Fruit fly (Drosophila melanogaster): ENCODE results near the gene CG6610.

Gene CG6610

DNA sequence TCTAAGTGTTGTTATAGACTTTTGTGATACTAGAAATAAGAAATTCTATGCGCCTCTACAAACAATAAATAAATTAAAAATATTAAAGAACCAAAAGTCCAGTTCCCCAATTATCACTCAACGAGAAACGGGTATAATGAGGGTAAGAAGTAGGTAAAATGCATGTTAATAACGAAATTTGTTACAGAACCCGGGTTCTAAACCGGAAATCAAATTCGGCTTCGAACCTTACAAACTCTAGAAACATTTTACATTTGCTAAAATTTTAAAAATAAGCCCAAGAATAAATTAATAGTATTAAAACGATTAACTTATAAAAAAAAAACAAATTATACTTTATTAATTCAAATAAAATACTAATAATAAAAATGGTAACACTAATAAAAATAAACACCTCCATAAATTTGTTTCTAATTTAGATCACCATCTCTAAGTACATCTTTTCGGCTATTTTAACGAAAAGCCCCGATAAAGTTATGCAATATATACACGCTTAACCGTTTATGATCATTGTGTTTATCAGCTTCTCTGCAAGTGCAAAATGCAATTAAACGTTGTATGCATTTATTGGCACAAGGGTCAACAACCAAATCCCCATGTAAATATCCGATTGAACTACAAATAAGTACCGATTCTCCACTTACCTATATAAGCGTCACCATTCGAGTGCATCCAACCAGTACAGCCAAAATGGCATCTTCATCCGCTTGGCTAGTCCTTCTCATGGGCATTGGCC, 3.7 kb upstream of the CG6610 start, which contains the start of gene CG6602:
CG6602 (plus strand) TSS at position 686 of the 736 bp plus-strand sequence.
- TF ChIP-seq Vsx2 (GFP tag; optimal IDR thresholded peaks at IDR 0.05; ENCODE audit: partially characterized antibody) (no peak), CG32264 (GFP tag; optimal IDR thresholded peaks at IDR 0.05) (no peak), usp (GFP tag; optimal IDR thresholded peaks at IDR 0.05) (no peak), Mio (GFP tag; optimal IDR thresholded peaks at IDR 0.05) (no peak), CrebA (GFP tag; optimal IDR thresholded peaks at IDR 0.05; ENCODE audit: borderline replicate concordance) (no peak), CG9705 (GFP tag; optimal IDR thresholded peaks at IDR 0.05) (peak; percentile 69), brk (GFP tag; optimal IDR thresholded peaks at IDR 0.05) (no peak), lola (GFP tag; optimal IDR thresholded peaks at IDR 0.05) (no peak), Dfd (GFP tag; optimal IDR thresholded peaks at IDR 0.05) (no peak), rgr (GFP tag; optimal IDR thresholded peaks at IDR 0.05) (peak; percentile 68), pan (optimal IDR thresholded peaks at IDR 0.05) (no peak), Hr78 (GFP tag; optimal IDR thresholded peaks at IDR 0.05) (no peak), h (GFP tag; optimal IDR thresholded peaks at IDR 0.05) (peak; percentile 26), dl (GFP tag; optimal IDR thresholded peaks at IDR 0.05; ENCODE audit: insufficient read depth in 1 of 2, partially characterized antibody in 2 of 2) (no peak), dmrt93B (GFP tag; optimal IDR thresholded peaks at IDR 0.05) (peak; percentile 89), Abd-B (GFP tag; optimal IDR thresholded peaks at IDR 0.05) (no peak), psq (GFP tag; optimal IDR thresholded peaks at IDR 0.05) (no peak), Dif (GFP tag; optimal IDR thresholded peaks at IDR 0.05; ENCODE audit: partially characterized antibody) (no peak), Sp1 (GFP tag; optimal IDR thresholded peaks at IDR 0.05) (peak; percentile 36), ey (GFP tag; optimal IDR thresholded peaks at IDR 0.05) (peak; percentile 3), Hnf4 (GFP tag; optimal IDR thresholded peaks at IDR 0.05) (no peak), N (GFP tag; optimal IDR thresholded peaks at IDR 0.05) (no peak), Hr83 (GFP tag; optimal IDR thresholded peaks at IDR 0.05; ENCODE audit: poor library complexity, severe bottlenecking) (peak; percentile 65), foxo (GFP tag; optimal IDR thresholded peaks at IDR 0.05) (peak in 1 of 2 experiments; percentile 53), GATAd (GFP tag; optimal IDR thresholded peaks at IDR 0.05) (no peak), sage (GFP tag; optimal IDR thresholded peaks at IDR 0.05) (peak; percentile 39), fru (GFP tag; optimal IDR thresholded peaks at IDR 0.05) (peak; percentile 25), dsf (GFP tag; optimal IDR thresholded peaks at IDR 0.05; ENCODE audit: borderline replicate concordance) (no peak), sv (GFP tag; optimal IDR thresholded peaks at IDR 0.05) (peak; percentile 30), Jra (GFP tag; optimal IDR thresholded peaks at IDR 0.05) (no peak), jim (GFP tag; optimal IDR thresholded peaks at IDR 0.05) (no peak), OdsH (GFP tag; optimal IDR thresholded peaks at IDR 0.05) (peak; percentile 27), woc (GFP tag; optimal IDR thresholded peaks at IDR 0.05) (no peak), HLH106 (tag; optimal IDR thresholded peaks at IDR 0.05) (peak; percentile 59)

DNA sequence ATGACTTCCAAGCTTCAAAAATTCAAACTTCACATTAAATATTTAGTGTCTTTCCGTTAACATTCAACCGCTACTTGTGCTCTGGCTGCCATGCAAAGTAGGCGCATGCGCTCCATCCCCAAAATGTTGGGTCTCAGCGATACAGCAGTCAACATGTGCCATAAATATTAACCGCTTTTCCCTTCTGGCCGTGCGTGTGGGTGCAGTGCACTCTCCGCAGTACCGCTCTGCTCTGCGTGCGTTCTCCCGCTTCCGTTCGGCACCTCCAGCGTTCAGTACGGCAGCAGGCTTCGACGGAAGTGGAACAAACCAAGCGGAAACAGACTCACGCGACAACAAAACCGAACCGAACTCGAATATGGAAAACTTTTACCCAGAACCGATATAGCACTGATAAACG, 1.1 kb downstream of the CG6610 start, which contains the start of gene ssp6:
ssp6 (plus strand) TSS at position 294 of the 400 bp plus-strand sequence.
- TF ChIP-seq OdsH (GFP tag; optimal IDR thresholded peaks at IDR 0.05) (no peak), Dif (GFP tag; optimal IDR thresholded peaks at IDR 0.05; ENCODE audit: partially characterized antibody) (peak; percentile 2)

- no peak for TF ChIP-seq usp (GFP tag; optimal IDR thresholded peaks at IDR 0.05)
- no peak for TF ChIP-seq dsf (GFP tag; optimal IDR thresholded peaks at IDR 0.05; ENCODE audit: borderline replicate concordance)
- no peak for TF ChIP-seq Myc (optimal IDR thresholded peaks at IDR 0.05)
- no peak for TF ChIP-seq fru (GFP tag; optimal IDR thresholded peaks at IDR 0.05)
- TF ChIP-seq GATAd (GFP tag; optimal IDR thresholded peaks at IDR 0.05): no peak
- TF ChIP-seq Jra (GFP tag; optimal IDR thresholded peaks at IDR 0.05): no peak
- TF ChIP-seq Mio (GFP tag; optimal IDR thresholded peaks at IDR 0.05): no peak
- no peak for TF ChIP-seq CrebA (GFP tag; optimal IDR thresholded peaks at IDR 0.05; ENCODE audit: borderline replicate concordance)
- no peak for TF ChIP-seq sv (GFP tag; optimal IDR thresholded peaks at IDR 0.05)
- TF ChIP-seq tai (GFP tag; optimal IDR thresholded peaks at IDR 0.05): no peak
- TF ChIP-seq jim (GFP tag; optimal IDR thresholded peaks at IDR 0.05): no peak
- no peak for TF ChIP-seq brk (GFP tag; optimal IDR thresholded peaks at IDR 0.05)
- no peak for TF ChIP-seq rgr (GFP tag; optimal IDR thresholded peaks at IDR 0.05)
- TF ChIP-seq Sp1 (GFP tag; optimal IDR thresholded peaks at IDR 0.05): no peak
- TF ChIP-seq OdsH (GFP tag; optimal IDR thresholded peaks at IDR 0.05): no peak
- no peak for TF ChIP-seq Dfd (GFP tag; optimal IDR thresholded peaks at IDR 0.05)
- TF ChIP-seq HLH106 (tag; optimal IDR thresholded peaks at IDR 0.05): no peak
- TF ChIP-seq N (GFP tag; optimal IDR thresholded peaks at IDR 0.05): no peak
- TF ChIP-seq psq (GFP tag; optimal IDR thresholded peaks at IDR 0.05): no peak
- no peak for TF ChIP-seq Hr83 (GFP tag; optimal IDR thresholded peaks at IDR 0.05; ENCODE audit: poor library complexity, severe bottlenecking)
These were observed 7.2 kb downstream of the CG6610 start, which contains the start of gene CG13293 for dm6 chr3L:6082561-6082960. CG13293 (plus strand) TSS chr3L:6082883.
